Worm (Caenorhabditis elegans) whole organism, L4/young adult: ENCODE results near the gene sod-1.

Experiments
- W03F9.2 ChIP-seq: fragments of 150-350 bp; optimal IDR thresholded peaks from 2 replicates; lab custom pipeline; 2014; ENCODE audit warnings: missing biosample characterization, missing genetic modification characterization
- dao-5 ChIP-seq: sonication (generic microtip); optimal IDR thresholded peaks from 2 replicates; lab custom pipeline; 2016; ENCODE audit warnings: missing genotype, missing genetic modification characterization, moderate library complexity, missing compliant biosample characterization
- him-1 ChIP-seq: sonication (generic microtip); optimal IDR thresholded peaks from 2 replicates; lab custom pipeline; 2016; ENCODE audit warnings: missing genotype, missing genetic modification reagents, missing genetic modification characterization, missing compliant biosample characterization

DNA sequence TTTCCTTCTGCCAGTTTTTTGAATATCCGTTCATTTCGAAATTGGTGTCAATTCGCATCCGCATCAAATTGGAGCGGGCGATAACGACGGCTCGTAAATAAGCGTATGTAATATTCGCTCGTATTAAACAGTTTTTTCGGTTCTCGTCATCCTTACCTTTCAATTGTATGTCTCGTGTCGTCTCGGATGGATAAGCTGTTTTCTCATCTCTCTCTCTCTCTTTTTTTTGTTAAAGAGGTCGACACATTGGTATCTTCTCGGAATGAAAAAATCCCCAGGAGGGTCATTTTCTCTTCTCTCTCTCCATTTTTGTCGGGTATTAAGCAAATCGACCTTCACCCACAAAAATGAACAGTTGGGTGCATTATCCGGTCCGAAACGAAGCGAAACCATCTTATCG lies 5.2 kb upstream of the sod-1 start:
- TF ChIP-seq W03F9.2 = no peak
- no peak for TF ChIP-seq dao-5 (tag; lab: Kevin White, UChicago)
- TF ChIP-seq him-1 (tag; lab: Kevin White, UChicago) = no peak
